Worm (Caenorhabditis elegans) whole organism, mixed stage, embryonic: ENCODE results near the gene B0563.8.

Experiments used
- bed-3 ChIP-seq: fragments of 200-800 bp; sonication (Bioruptor generic); optimal IDR thresholded peaks from 3 replicates; lab custom pipeline; 2018; ENCODE audit warnings: mild to moderate bottlenecking, missing genetic modification characterization, moderate library complexity, missing compliant biosample characterization
- blmp-1 ChIP-seq: fragments of 150-350 bp; optimal IDR thresholded peaks from 2 replicates; lab custom pipeline; 2014; ENCODE audit warnings: missing biosample characterization, missing genetic modification characterization
- elt-1 ChIP-seq: sonication (generic microtip); optimal IDR thresholded peaks from 2 replicates; lab custom pipeline; 2017; ENCODE audit warnings: missing genetic modification characterization, mild to moderate bottlenecking, missing compliant biosample characterization, antibody characterized with exemption, moderate library complexity, borderline replicate concordance; ENCODE audit not compliant: insufficient read depth
- nhr-237 ChIP-seq: fragments of 150-350 bp; optimal IDR thresholded peaks from 2 replicates; lab custom pipeline; 2014; ENCODE audit warnings: missing biosample characterization, missing genetic modification characterization
- nhr-76 ChIP-seq: sonication (generic microtip); optimal IDR thresholded peaks from 2 replicates; lab custom pipeline; 2017; ENCODE audit warnings: missing biosample characterization, missing genetic modification characterization
- snpc-4 ChIP-seq: fragments of 150-350 bp; optimal IDR thresholded peaks from 2 replicates; lab custom pipeline; 2014; ENCODE audit warnings: missing biosample characterization, missing genetic modification characterization
- unc-62 ChIP-seq: fragments of 150-350 bp; optimal IDR thresholded peaks from 2 replicates; lab custom pipeline; 2014; ENCODE audit warnings: missing biosample characterization, missing genetic modification reagents, missing genetic modification characterization

- TF ChIP-seq blmp-1 (tag; lab: Kevin White, UChicago) = no peak
- no peak for TF ChIP-seq nhr-76
- no peak for TF ChIP-seq unc-62 (GFP tag; lab: Kevin White, UChicago)
- no peak for TF ChIP-seq elt-1 (tag; lab: Kevin White, UChicago)
- no peak for TF ChIP-seq snpc-4 (tag; lab: Kevin White, UChicago)
- TF ChIP-seq nhr-237 = no peak
- no peak for TF ChIP-seq bed-3
Measured at ce11 chrX:9170058-9170457, 4.3 kb downstream of the B0563.8 start.
